ENCODE assay signal across 1 fruit fly cellular context in genomic region chr2L:16647773-16648172, dm6.
TF ChIP-seq lines count a peak whose summit lies in the region.

No protein-coding gene starts in this region.

TF ChIP-seq in whole organism, embryonic, 481 proteins besides CTCF, POLR2A, EP300 and RAD21 (continued from another document):
- TF ChIP-seq CG11723 (GFP tag; optimal IDR thresholded peaks at IDR 0.05; lab: Kevin White, UChicago) (peak; percentile 8), CG33213 (GFP tag; optimal IDR thresholded peaks at IDR 0.05; lab: Kevin White, UChicago) (no peak), hth (optimal IDR thresholded peaks at IDR 0.05; lab: Kevin White, UChicago) (no peak), H15 (GFP tag; IDR thresholded peaks at IDR 0.05; lab: Robert Waterston, UW) (0 out of 3 replicates have a peak, but pooled peaks have one; percentile 39), zfh1 (GFP tag; IDR thresholded peaks at IDR 0.05; lab: Robert Waterston, UW) (no peak), CG13296 (GFP tag; optimal IDR thresholded peaks at IDR 0.05; lab: Kevin White, UChicago) (peak; percentile 52), sens (GFP tag; lab: Kevin White, UChicago) (peak; percentile 70), bbx (GFP tag; IDR thresholded peaks at IDR 0.05; lab: Robert Waterston, UW; ENCODE audit: partially characterized antibody) (no peak), Xrp1 (GFP tag; IDR thresholded peaks at IDR 0.05; lab: Robert Waterston, UW) (peak; percentile 72), org-1 (GFP tag; optimal IDR thresholded peaks at IDR 0.05; lab: Kevin White, UChicago) (peak; percentile 28), CG9727 (GFP tag; optimal IDR thresholded peaks at IDR 0.05; lab: Kevin White, UChicago) (peak; percentile 66), CG8290 (GFP tag; optimal IDR thresholded peaks at IDR 0.05; lab: Kevin White, UChicago) (no peak), CG8290 (tag; optimal IDR thresholded peaks at IDR 0.05; lab: Kevin White, UChicago) (no peak), CG13894 (tag; optimal IDR thresholded peaks at IDR 0.05; lab: Kevin White, UChicago) (peak; percentile 50), wor (GFP tag; IDR thresholded peaks at IDR 0.05; lab: Robert Waterston, UW) (0 out of 2 replicates have a peak, but pooled peaks have one; percentile 14), CG18476 (GFP tag; optimal IDR thresholded peaks at IDR 0.05; lab: Kevin White, UChicago) (peak; percentile 18), kni (GFP tag; optimal IDR thresholded peaks at IDR 0.05; lab: Kevin White, UChicago) (no peak), ac (GFP tag; optimal IDR thresholded peaks at IDR 0.05; lab: Kevin White, UChicago) (no peak), CG6272 (GFP tag; IDR thresholded peaks at IDR 0.05; lab: Robert Waterston, UW) (no peak), gce (GFP tag; IDR thresholded peaks at IDR 0.05; lab: Robert Waterston, UW) (no peak), CG15011 (GFP tag; optimal IDR thresholded peaks at IDR 0.05; lab: Kevin White, UChicago) (peak; percentile 22)
